Worm (Caenorhabditis elegans) whole organism, mixed stage, embryonic: Measurements from ENCODE around the gene T02E9.6.

ENCODE experiments used
- lsy-2 ChIP-seq: fragments of 150-350 bp; optimal IDR thresholded peaks from 2 replicates; lab custom pipeline; 2014; ENCODE audit warnings: missing biosample characterization, missing genetic modification characterization
- pha-4 ChIP-seq: fragments of 150-350 bp; optimal IDR thresholded peaks from 2 replicates; lab custom pipeline; 2018; ENCODE audit warnings: missing biosample characterization, missing genetic modification reagents, missing genetic modification characterization

- TF ChIP-seq pha-4 (tag; lab: Kevin White, UChicago) (no peak), lsy-2 (tag; lab: Kevin White, UChicago) (no peak)
These were observed 41.4 kb downstream of the T02E9.6 start for ce11 chrV:11292682-11293081.
